Worm (Caenorhabditis elegans) whole organism, midembryonic: ENCODE measurements around the gene F22F7.12.

Source experiments
- T22C8.4 ChIP-seq: fragments of 200-800 bp; sonication (Bioruptor generic); IDR thresholded peaks from 2 replicates; pipeline ENCODE4 v1.3.6; 2022; ENCODE audit warnings: missing genetic modification characterization, missing compliant biosample characterization
- flt-1 ChIP-seq: fragments of 200-800 bp; sonication (Bioruptor generic); IDR thresholded peaks from 2 replicates; pipeline ENCODE4 v1.3.6; 2022; ENCODE audit warnings: missing genetic modification characterization, missing compliant biosample characterization
- tab-1 ChIP-seq: fragments of 200-800 bp; sonication (Bioruptor generic); IDR thresholded peaks from 2 replicates; pipeline ENCODE4 v1.3.6; 2022; ENCODE audit warnings: missing genetic modification characterization, missing compliant biosample characterization
- ztf-29 ChIP-seq: fragments of 200-800 bp; sonication (Bioruptor generic); IDR thresholded peaks from 2 replicates; pipeline ENCODE4 v1.3.6; 2022; ENCODE audit warnings: missing genetic modification reagents, missing genetic modification characterization, missing compliant biosample characterization

DNA sequence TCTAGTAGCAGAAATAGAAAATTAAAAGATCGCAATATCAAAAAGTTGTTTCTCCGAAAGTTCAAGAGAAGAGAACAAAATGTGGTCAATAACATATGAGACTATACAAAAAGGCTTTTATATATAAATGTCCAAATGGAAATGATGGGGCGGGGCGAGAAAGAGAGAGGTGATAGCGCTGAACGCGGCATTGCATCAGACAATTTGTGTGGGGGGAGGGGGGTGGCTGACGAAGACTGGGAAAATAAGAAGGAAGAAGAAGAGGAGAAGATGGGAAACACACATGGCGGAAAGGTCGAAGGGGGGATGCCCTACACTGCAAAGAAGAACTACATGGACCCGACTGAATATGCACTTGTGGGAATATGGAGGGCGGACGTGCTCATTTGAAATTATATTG lies 9.0 kb downstream of the F22F7.12 start:
- TF ChIP-seq flt-1 (no peak), T22C8.4 (GFP tag; lab: Robert Waterston, UW) (no peak), tab-1 (GFP tag; lab: Robert Waterston, UW) (no peak), ztf-29 (no peak)
